Worm (Caenorhabditis elegans): ENCODE results near the gene H14E04.2.

DNA sequence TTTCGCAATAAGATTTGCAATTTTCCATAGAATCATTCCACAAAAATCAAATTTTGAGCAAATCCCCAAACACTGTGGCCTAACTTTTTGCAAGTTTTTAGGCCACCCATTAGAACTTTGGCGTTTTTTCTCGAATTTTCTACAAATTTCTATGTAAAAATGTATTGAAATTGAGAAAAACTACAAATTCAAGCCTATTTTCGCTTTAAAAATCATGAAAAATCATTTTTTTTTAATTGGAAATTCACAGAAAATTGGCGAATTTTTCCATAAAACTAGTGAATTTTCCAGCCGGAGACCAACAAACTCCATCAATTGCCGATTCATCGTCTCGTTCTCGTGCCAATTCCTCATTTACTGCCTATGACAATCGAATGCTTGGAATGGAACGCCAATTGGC, 26.0 kb upstream of the H14E04.2 start:
- no peak for TF ChIP-seq dmd-6 (GFP tag; IDR thresholded peaks at IDR 0.05)
- TF ChIP-seq ces-1 (GFP tag; optimal IDR thresholded peaks at IDR 0.05): no peak
- TF ChIP-seq lin-13 (GFP tag; optimal IDR thresholded peaks at IDR 0.05): no peak
- no peak for TF ChIP-seq madf-5 (GFP tag; IDR thresholded peaks at IDR 0.05)
- TF ChIP-seq hmg-1.1 (GFP tag; IDR thresholded peaks at IDR 0.05): no peak
- TF ChIP-seq skn-1 (tag; optimal IDR thresholded peaks at IDR 0.05): no peak
- no peak for TF ChIP-seq mdl-1 (tag; optimal IDR thresholded peaks at IDR 0.05)
